Fruit fly (Drosophila melanogaster): Measurements from ENCODE around the gene CG13010.
A peak's percentile ranks its signal among the peaks of the same experiment; 100 is the strongest.

CG13010 gene

DNA sequence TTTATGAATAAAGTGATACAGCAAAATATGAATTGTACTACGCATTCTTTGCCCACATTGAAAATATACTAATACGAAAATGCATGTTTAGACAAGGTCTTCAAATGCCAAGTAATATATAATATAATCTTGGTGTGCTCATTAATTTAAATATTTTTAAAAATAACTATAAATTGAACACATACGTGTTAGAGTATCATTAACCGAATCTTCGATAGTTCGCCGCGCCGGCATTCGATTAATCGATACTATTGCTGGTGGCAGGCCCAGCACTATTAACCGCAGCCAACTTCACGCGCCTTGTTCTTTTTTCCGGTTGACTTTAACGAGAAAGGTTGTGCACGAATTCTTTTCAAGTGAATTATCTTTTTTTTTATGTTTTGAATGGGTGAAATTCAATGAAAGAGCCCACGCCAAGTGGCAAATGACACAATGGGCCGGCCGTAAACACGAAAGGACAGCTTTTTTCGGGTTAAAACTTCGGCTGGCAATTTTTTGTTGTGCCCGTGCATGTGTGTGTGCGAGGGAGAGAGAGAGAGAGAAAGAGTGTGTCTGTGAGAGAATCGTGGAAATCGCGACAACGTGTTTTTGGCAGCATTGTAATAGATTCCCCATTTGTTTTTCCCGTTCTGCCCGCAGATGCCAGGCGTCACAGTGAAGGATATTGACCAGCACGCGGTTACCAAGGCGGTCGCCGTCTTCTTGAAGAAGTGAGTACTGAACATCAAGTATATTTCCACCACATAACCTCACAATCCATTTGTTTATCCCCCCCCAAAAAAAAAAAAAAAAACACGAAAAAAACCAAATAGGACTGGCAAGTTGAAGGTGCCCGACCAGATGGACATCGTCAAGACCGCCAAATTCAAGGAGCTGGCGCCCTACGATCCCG lies 40.9 kb downstream of the CG13010 start, which contains the start of gene RpS19a (continued):
- TF ChIP-seq knrl (GFP tag; IDR thresholded peaks at IDR 0.05; ENCODE audit: partially characterized antibody), result peak; percentile 43; the same call in 2 of the 3 replicates
- peak; percentile 57 for TF ChIP-seq CoRest (tag; optimal IDR thresholded peaks at IDR 0.05)
- TF ChIP-seq crc (GFP tag; optimal IDR thresholded peaks at IDR 0.05), result peak; percentile 39
- no peak for TF ChIP-seq z (GFP tag; IDR thresholded peaks at IDR 0.05)
- TF ChIP-seq HHEX (GFP tag; optimal IDR thresholded peaks at IDR 0.05), result peak; percentile 91
- TF ChIP-seq br (optimal IDR thresholded peaks at IDR 0.05), result no peak
- TF ChIP-seq Dbx (GFP tag; IDR thresholded peaks at IDR 0.05), result peak; percentile 66
- peak; percentile 34 for TF ChIP-seq fu2 (GFP tag; optimal IDR thresholded peaks at IDR 0.05)
- TF ChIP-seq CG14441 (GFP tag; IDR thresholded peaks at IDR 0.05), result peak; percentile 39; the same call in 1 of the 2 replicates
- peak; percentile 42 for TF ChIP-seq Max (GFP tag; optimal IDR thresholded peaks at IDR 0.05)
- peak; percentile 38 for TF ChIP-seq CG4820 (GFP tag; optimal IDR thresholded peaks at IDR 0.05)
- peak; percentile 37 for TF ChIP-seq grn (GFP tag; optimal IDR thresholded peaks at IDR 0.05)
- peak; percentile 56 for TF ChIP-seq Xbp1 (GFP tag; optimal IDR thresholded peaks at IDR 0.05)
- TF ChIP-seq nerfin-2 (GFP tag; IDR thresholded peaks at IDR 0.05; ENCODE audit: partially characterized antibody), result no peak
- peak; percentile 70 for TF ChIP-seq CG10366 (GFP tag; IDR thresholded peaks at IDR 0.05)
- peak; percentile 30 for TF ChIP-seq Hsf (GFP tag; optimal IDR thresholded peaks at IDR 0.05)
- peak; percentile 83 for TF ChIP-seq Vsx1 (GFP tag; optimal IDR thresholded peaks at IDR 0.05)
- TF ChIP-seq wdn (GFP tag; IDR thresholded peaks at IDR 0.05), result peak; percentile 57
- TF ChIP-seq CG15073 (GFP tag; optimal IDR thresholded peaks at IDR 0.05), result no peak
- peak; percentile 27; the same call in 1 of the 2 replicates for TF ChIP-seq CG17612 (GFP tag; IDR thresholded peaks at IDR 0.05)
- TF ChIP-seq crol (GFP tag; IDR thresholded peaks at IDR 0.05), result 0 out of 2 replicates have a peak, but pooled peaks have one; percentile 21
- TF ChIP-seq croc (GFP tag; conservative IDR thresholded peaks at IDR 0.05), result peak; percentile 34; the same call in 2 of the 3 replicates
- TF ChIP-seq sob (GFP tag; IDR thresholded peaks at IDR 0.05), result peak; percentile 73
- TF ChIP-seq Aef1 (GFP tag; IDR thresholded peaks at IDR 0.05), result peak; percentile 64
- peak; percentile 39 for TF ChIP-seq CG8281 (tag; optimal IDR thresholded peaks at IDR 0.05)
- TF ChIP-seq en (GFP tag; optimal IDR thresholded peaks at IDR 0.05), result peak; percentile 24
- no peak for TF ChIP-seq chinmo (GFP tag; IDR thresholded peaks at IDR 0.05; ENCODE audit: partially characterized antibody)
- TF ChIP-seq luna (GFP tag; optimal IDR thresholded peaks at IDR 0.05), result peak; percentile 38
- TF ChIP-seq CG7372 (GFP tag; IDR thresholded peaks at IDR 0.05), result peak; percentile 60; the same call in 1 of the 2 replicates
- peak; percentile 70 for TF ChIP-seq CG2116 (GFP tag; optimal IDR thresholded peaks at IDR 0.05)
- TF ChIP-seq vnd (GFP tag; IDR thresholded peaks at IDR 0.05; ENCODE audit: partially characterized antibody), result 0 out of 3 replicates have a peak, but pooled peaks have one; percentile 54
- TF ChIP-seq CG10543 (GFP tag; optimal IDR thresholded peaks at IDR 0.05), result peak; percentile 91
- peak; percentile 27 for TF ChIP-seq CG13624 (GFP tag; optimal IDR thresholded peaks at IDR 0.05)
- TF ChIP-seq slbo (GFP tag; IDR thresholded peaks at IDR 0.05), result peak; percentile 75
- TF ChIP-seq CG15011 (GFP tag; optimal IDR thresholded peaks at IDR 0.05), result peak; percentile 81
- peak; percentile 19 for TF ChIP-seq CG9609 (GFP tag; optimal IDR thresholded peaks at IDR 0.05)
- peak; percentile 50 for TF ChIP-seq tap (tag; optimal IDR thresholded peaks at IDR 0.05)
- no peak for TF ChIP-seq CG8944 (GFP tag; optimal IDR thresholded peaks at IDR 0.05)
- TF ChIP-seq CG33213 (GFP tag; optimal IDR thresholded peaks at IDR 0.05), result peak; percentile 69
- TF ChIP-seq CG3163 (GFP tag; optimal IDR thresholded peaks at IDR 0.05), result peak; percentile 29
- TF ChIP-seq Sox102F (GFP tag; optimal IDR thresholded peaks at IDR 0.05), result peak; percentile 36
- peak; percentile 49 for TF ChIP-seq CG8388 (GFP tag; optimal IDR thresholded peaks at IDR 0.05)
- TF ChIP-seq CG13894 (tag; optimal IDR thresholded peaks at IDR 0.05), result peak; percentile 75
- peak; percentile 5 for TF ChIP-seq Myb (GFP tag; optimal IDR thresholded peaks at IDR 0.05)
- peak; percentile 59 for TF ChIP-seq CG3847 (GFP tag; IDR thresholded peaks at IDR 0.05)
- TF ChIP-seq cwo (GFP tag; optimal IDR thresholded peaks at IDR 0.05), result peak; percentile 55
- TF ChIP-seq CG11456 (GFP tag; IDR thresholded peaks at IDR 0.05), result peak; percentile 92
- peak; percentile 77 for TF ChIP-seq CG31441 (GFP tag; IDR thresholded peaks at IDR 0.05)
- TF ChIP-seq hbn (GFP tag; IDR thresholded peaks at IDR 0.05; ENCODE audit: partially characterized antibody), result no peak

All from whole organism, embryonic.